Worm (Caenorhabditis elegans) whole organism, early embryonic: ENCODE measurements around the gene asp-14.

Source experiments
- B0310.2 ChIP-seq: sonication (generic microtip); optimal IDR thresholded peaks from 2 replicates; lab custom pipeline; 2016; ENCODE audit warnings: mild to moderate bottlenecking, missing genetic modification characterization, missing compliant biosample characterization
- F13C5.2 ChIP-seq: sonication (generic microtip); optimal IDR thresholded peaks from 2 replicates; lab custom pipeline; 2017; ENCODE audit warnings: mild to moderate bottlenecking, missing genetic modification characterization, inconsistent platforms, missing compliant biosample characterization
- aly-1 ChIP-seq: sonication (generic microtip); optimal IDR thresholded peaks from 2 replicates; lab custom pipeline; 2016; ENCODE audit warnings: missing genetic modification characterization, missing compliant biosample characterization
- ama-1 ChIP-seq: fragments of 150-350 bp; optimal IDR thresholded peaks from 2 replicates; lab custom pipeline; 2014
- ceh-13 ChIP-seq: fragments of 200-800 bp; sonication (Bioruptor generic); optimal IDR thresholded peaks from 2 replicates; lab custom pipeline; 2018; ENCODE audit warnings: mild to moderate bottlenecking, missing genetic modification characterization, missing compliant biosample characterization
- ceh-36 ChIP-seq: sonication (generic microtip); optimal IDR thresholded peaks from 2 replicates; lab custom pipeline; 2016; ENCODE audit warnings: missing genetic modification characterization, inconsistent platforms, missing compliant biosample characterization
- ets-7 ChIP-seq: sonication (generic microtip); optimal IDR thresholded peaks from 2 replicates; lab custom pipeline; 2016; ENCODE audit warnings: missing genotype, missing genetic modification characterization, missing compliant biosample characterization
- flt-1 ChIP-seq: fragments of 200-800 bp; sonication (Bioruptor generic); IDR thresholded peaks from 2 replicates; pipeline ENCODE4 v1.3.6; 2022; ENCODE audit warnings: missing genetic modification characterization, missing compliant biosample characterization
- hmbx-1 ChIP-seq: sonication (generic microtip); optimal IDR thresholded peaks from 2 replicates; lab custom pipeline; 2016; ENCODE audit warnings: mild to moderate bottlenecking, missing genetic modification characterization, missing compliant biosample characterization
- hmg-4 ChIP-seq: fragments of 200-800 bp; sonication (Bioruptor generic); optimal IDR thresholded peaks from 2 replicates; lab custom pipeline; 2018; ENCODE audit warnings: mild to moderate bottlenecking, missing genetic modification characterization, missing compliant biosample characterization
- hnd-1 ChIP-seq: sonication (generic microtip); optimal IDR thresholded peaks from 2 replicates; lab custom pipeline; 2016; ENCODE audit warnings: missing genetic modification characterization, missing compliant biosample characterization
- pes-1 ChIP-seq: fragments of 200-800 bp; sonication (Bioruptor generic); IDR thresholded peaks from 2 replicates; pipeline ENCODE4 v1.3.6; 2022; ENCODE audit warnings: missing genetic modification reagents, missing genetic modification characterization, missing compliant biosample characterization
- scrt-1 ChIP-seq: fragments of 200-800 bp; sonication (Bioruptor generic); IDR thresholded peaks from 2 replicates; pipeline ENCODE4 v1.3.6; 2022; ENCODE audit warnings: missing genetic modification characterization, missing compliant biosample characterization
- sea-1 ChIP-seq: fragments of 200-800 bp; sonication (Bioruptor generic); conservative IDR thresholded peaks from 2 replicates; pipeline ENCODE4 v1.3.6; 2022; ENCODE audit warnings: missing genetic modification characterization, missing compliant biosample characterization
- tbx-11 ChIP-seq: fragments of 200-800 bp; sonication (Bioruptor generic); IDR thresholded peaks from 2 replicates; pipeline ENCODE4 v1.3.6; 2022; ENCODE audit warnings: missing genetic modification characterization, missing compliant biosample characterization
- tbx-37 ChIP-seq: fragments of 200-800 bp; sonication (Bioruptor generic); conservative IDR thresholded peaks from 2 replicates; pipeline ENCODE4 v1.3.6; 2022; ENCODE audit warnings: missing genetic modification reagents, missing genetic modification characterization, missing compliant biosample characterization
- tra-4 ChIP-seq: sonication (generic microtip); optimal IDR thresholded peaks from 2 replicates; lab custom pipeline; 2017; ENCODE audit warnings: missing genetic modification characterization, missing compliant biosample characterization

Gene asp-14

ce11 chrX:6462479-6462878 lies 16.0 kb upstream of the asp-14 start:
- TF ChIP-seq hnd-1 (tag; lab: Kevin White, UChicago), result no peak
- TF ChIP-seq B0310.2 (tag; lab: Kevin White, UChicago), result no peak
- no peak for TF ChIP-seq tra-4 (tag; lab: Kevin White, UChicago)
- TF ChIP-seq aly-1 (tag; lab: Kevin White, UChicago), result no peak
- TF ChIP-seq ets-7 (tag; lab: Kevin White, UChicago), result no peak
- TF ChIP-seq F13C5.2 (tag; lab: Kevin White, UChicago), result no peak
- TF ChIP-seq hmbx-1 (tag; lab: Kevin White, UChicago), result no peak
- TF ChIP-seq hmg-4 (GFP tag; lab: Kevin White, UChicago), result no peak
- no peak for TF ChIP-seq sea-1 (GFP tag; lab: Robert Waterston, UW)
- no peak for TF ChIP-seq flt-1 (GFP tag; lab: Robert Waterston, UW)
- TF ChIP-seq ceh-36, result no peak
- TF ChIP-seq scrt-1, result no peak
- no peak for TF ChIP-seq ama-1 (lab: Kevin White, UChicago)
- no peak for TF ChIP-seq tbx-11 (GFP tag; lab: Robert Waterston, UW)
- TF ChIP-seq tbx-37 (GFP tag; lab: Robert Waterston, UW), result no peak
- no peak for TF ChIP-seq pes-1
- TF ChIP-seq ceh-13 (GFP tag; lab: Kevin White, UChicago), result no peak

DNA sequence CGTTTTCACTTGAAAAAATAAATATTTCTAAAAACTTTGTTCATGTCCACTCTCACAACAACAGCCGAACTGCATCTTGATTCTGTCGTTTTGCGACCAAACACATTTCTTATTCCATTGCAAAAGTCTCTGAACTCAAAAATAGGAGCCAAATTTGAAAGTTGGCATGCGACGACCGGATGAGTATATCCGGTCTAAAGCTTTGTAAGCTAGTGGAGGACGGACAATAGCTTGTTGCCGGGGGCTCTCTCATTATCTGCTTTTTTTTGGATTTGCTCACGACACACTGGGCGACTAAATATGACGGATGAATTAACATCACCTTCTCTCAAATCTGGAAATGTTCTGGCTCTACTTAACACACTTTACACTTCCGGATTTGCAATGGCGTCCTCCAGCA lies 15.3 kb upstream of the asp-14 start, which contains the start of gene K04E7.1:
TSS of gene K04E7.1 (plus strand) at position 301 of the 400 bp plus-strand sequence.
- TF ChIP-seq ama-1 (lab: Kevin White, UChicago), result no peak
- no peak for TF ChIP-seq hmbx-1 (tag; lab: Kevin White, UChicago)
- no peak for TF ChIP-seq ceh-13 (GFP tag; lab: Kevin White, UChicago)
- no peak for TF ChIP-seq aly-1 (tag; lab: Kevin White, UChicago)
- no peak for TF ChIP-seq pes-1
- TF ChIP-seq tbx-11 (GFP tag; lab: Robert Waterston, UW), result no peak
- TF ChIP-seq scrt-1, result no peak
- no peak for TF ChIP-seq tbx-37 (GFP tag; lab: Robert Waterston, UW)
- TF ChIP-seq flt-1 (GFP tag; lab: Robert Waterston, UW), result no peak
- no peak for TF ChIP-seq tra-4 (tag; lab: Kevin White, UChicago)
- no peak for TF ChIP-seq B0310.2 (tag; lab: Kevin White, UChicago)
- no peak for TF ChIP-seq hmg-4 (GFP tag; lab: Kevin White, UChicago)
- no peak for TF ChIP-seq ets-7 (tag; lab: Kevin White, UChicago)

- TF ChIP-seq ama-1 (lab: Kevin White, UChicago) (no peak), ets-7 (tag; lab: Kevin White, UChicago) (no peak), aly-1 (tag; lab: Kevin White, UChicago) (no peak), hnd-1 (tag; lab: Kevin White, UChicago) (no peak), sea-1 (GFP tag; lab: Robert Waterston, UW) (no peak), ceh-36 (no peak), B0310.2 (tag; lab: Kevin White, UChicago) (no peak), pes-1 (no peak), tbx-37 (GFP tag; lab: Robert Waterston, UW) (no peak), tbx-11 (GFP tag; lab: Robert Waterston, UW) (no peak), tra-4 (tag; lab: Kevin White, UChicago) (no peak), hmg-4 (GFP tag; lab: Kevin White, UChicago) (no peak)
Observed at ce11 chrX:6460123-6460522, 13.7 kb upstream of the asp-14 start.

DNA sequence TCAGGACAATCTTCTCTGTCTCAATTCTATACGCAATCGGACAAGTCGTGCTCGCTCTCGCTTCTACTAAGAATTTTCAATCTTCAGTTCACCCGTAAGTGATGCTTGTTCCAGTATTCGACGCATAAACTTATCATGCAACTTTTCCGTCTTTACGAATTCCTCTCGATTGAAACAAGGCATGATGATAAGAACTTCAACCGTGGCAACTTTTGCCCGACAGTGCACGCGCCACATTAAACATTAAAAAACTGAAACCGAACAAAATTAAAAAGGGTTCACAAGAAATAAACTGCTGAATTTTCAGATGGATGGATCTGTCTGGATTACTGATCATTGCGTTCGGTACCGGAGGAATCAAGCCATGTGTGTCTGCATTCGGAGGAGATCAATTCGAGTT lies 12.0 kb upstream of the asp-14 start:
- no peak for TF ChIP-seq tbx-37 (GFP tag; lab: Robert Waterston, UW)
- TF ChIP-seq tra-4 (tag; lab: Kevin White, UChicago), result no peak
- no peak for TF ChIP-seq flt-1 (GFP tag; lab: Robert Waterston, UW)
- TF ChIP-seq tbx-11 (GFP tag; lab: Robert Waterston, UW), result no peak
- no peak for TF ChIP-seq aly-1 (tag; lab: Kevin White, UChicago)
- TF ChIP-seq ets-7 (tag; lab: Kevin White, UChicago), result no peak
- TF ChIP-seq pes-1, result no peak
- no peak for TF ChIP-seq hnd-1 (tag; lab: Kevin White, UChicago)
- no peak for TF ChIP-seq ceh-36
- TF ChIP-seq ama-1 (lab: Kevin White, UChicago), result no peak
- no peak for TF ChIP-seq F13C5.2 (tag; lab: Kevin White, UChicago)
- TF ChIP-seq hmg-4 (GFP tag; lab: Kevin White, UChicago), result no peak

ce11 chrX:6458001-6458400 lies 11.5 kb upstream of the asp-14 start:
- TF ChIP-seq hnd-1 (tag; lab: Kevin White, UChicago) (no peak), hmg-4 (GFP tag; lab: Kevin White, UChicago) (no peak), tra-4 (tag; lab: Kevin White, UChicago) (no peak), hmbx-1 (tag; lab: Kevin White, UChicago) (no peak), sea-1 (GFP tag; lab: Robert Waterston, UW) (no peak)

DNA sequence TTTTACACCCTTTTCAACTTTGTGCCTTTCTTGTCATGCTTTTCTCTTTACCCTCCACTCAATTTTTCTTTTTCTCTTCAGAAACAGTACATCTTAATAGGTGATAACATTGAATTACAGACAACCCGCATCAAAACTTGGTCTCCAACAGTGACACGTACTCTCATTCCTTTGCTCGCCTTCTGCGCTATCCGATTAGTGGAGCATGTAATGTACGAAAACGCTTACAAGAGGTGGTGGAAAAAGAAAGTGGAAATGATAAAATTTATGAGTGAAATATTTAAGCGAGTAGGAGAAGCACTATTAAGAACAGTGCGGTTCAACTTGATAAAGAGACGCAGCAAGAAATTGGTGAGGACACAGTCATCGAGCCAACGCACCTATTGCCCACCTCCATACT lies 10.1 kb upstream of the asp-14 start, which contains the start of gene pept-1:
TSS of gene pept-1 (plus strand) at position 306 of the 400 bp plus-strand sequence.
- TF ChIP-seq ets-7 (tag; lab: Kevin White, UChicago) (no peak), flt-1 (GFP tag; lab: Robert Waterston, UW) (no peak), tbx-37 (GFP tag; lab: Robert Waterston, UW) (no peak), B0310.2 (tag; lab: Kevin White, UChicago) (no peak), tbx-11 (GFP tag; lab: Robert Waterston, UW) (no peak), sea-1 (GFP tag; lab: Robert Waterston, UW) (no peak), tra-4 (tag; lab: Kevin White, UChicago) (no peak), hmbx-1 (tag; lab: Kevin White, UChicago) (no peak), hmg-4 (GFP tag; lab: Kevin White, UChicago) (no peak), ceh-36 (no peak)

ce11 chrX:6455157-6455556 lies 8.7 kb upstream of the asp-14 start, which contains the start of gene nas-33:
nas-33 (minus strand) TSS chrX:6455257.
- TF ChIP-seq hmg-4 (GFP tag; lab: Kevin White, UChicago), result no peak
- no peak for TF ChIP-seq ceh-36
- TF ChIP-seq scrt-1, result no peak
- no peak for TF ChIP-seq hnd-1 (tag; lab: Kevin White, UChicago)
- TF ChIP-seq B0310.2 (tag; lab: Kevin White, UChicago), result no peak
- no peak for TF ChIP-seq F13C5.2 (tag; lab: Kevin White, UChicago)
- TF ChIP-seq hmbx-1 (tag; lab: Kevin White, UChicago), result no peak
- TF ChIP-seq pes-1, result no peak
- no peak for TF ChIP-seq ama-1 (lab: Kevin White, UChicago)
- no peak for TF ChIP-seq ceh-13 (GFP tag; lab: Kevin White, UChicago)
- no peak for TF ChIP-seq aly-1 (tag; lab: Kevin White, UChicago)
- TF ChIP-seq tbx-37 (GFP tag; lab: Robert Waterston, UW), result no peak
- TF ChIP-seq tra-4 (tag; lab: Kevin White, UChicago), result no peak
- no peak for TF ChIP-seq tbx-11 (GFP tag; lab: Robert Waterston, UW)
- TF ChIP-seq sea-1 (GFP tag; lab: Robert Waterston, UW), result no peak
- TF ChIP-seq flt-1 (GFP tag; lab: Robert Waterston, UW), result no peak
- TF ChIP-seq ets-7 (tag; lab: Kevin White, UChicago), result no peak
